Worm (Caenorhabditis elegans) whole organism, L1 larva: ENCODE results near the gene C18H2.5.

ENCODE experiments used
- C16A3.4 ChIP-seq: fragments of 150-350 bp; optimal IDR thresholded peaks from 2 replicates; lab custom pipeline; 2014; ENCODE audit warnings: missing biosample characterization, missing genetic modification characterization
- ama-1 ChIP-seq: fragments of 150-350 bp; optimal IDR thresholded peaks from 2 replicates; lab custom pipeline; 2014
- blmp-1 ChIP-seq: fragments of 150-350 bp; optimal IDR thresholded peaks from 2 replicates; lab custom pipeline; 2014; ENCODE audit warnings: missing biosample characterization, missing genetic modification characterization
- ceh-63 ChIP-seq: fragments of 200-800 bp; sonication (Bioruptor generic); optimal IDR thresholded peaks from 2 replicates; lab custom pipeline; 2018; ENCODE audit warnings: mild to moderate bottlenecking, missing genetic modification characterization, missing compliant biosample characterization
- dsc-1 ChIP-seq: sonication (generic microtip); optimal IDR thresholded peaks from 2 replicates; lab custom pipeline; 2016; ENCODE audit warnings: mild to moderate bottlenecking, missing genetic modification characterization, missing compliant biosample characterization
- efl-1 ChIP-seq, 4 experiments: fragments of 150-350 bp; optimal IDR thresholded peaks in 3 of 4; peaks in 1 of 4; 1 replicate in 1 of 4; 2 replicates in 3 of 4; lab custom pipeline; 2014; ENCODE audit warnings: missing biosample characterization in 2 of 4, missing genetic modification characterization in 2 of 4, missing genetic modification reagents in 2 of 4
- egl-13 ChIP-seq: sonication (generic microtip); optimal IDR thresholded peaks from 2 replicates; lab custom pipeline; 2016; ENCODE audit warnings: missing genotype, missing genetic modification reagents, missing genetic modification characterization, missing compliant biosample characterization
- elt-3 ChIP-seq, 6 experiments: fragments of 150-350 bp in 1 of 6; sonication (generic microtip); optimal IDR thresholded peaks; 2 replicates each; lab custom pipeline; 2017 to 2018; ENCODE audit warnings: missing biosample characterization in 6 of 6, missing genetic modification characterization in 6 of 6, inconsistent platforms in 1 of 6
- grh-1 ChIP-seq: fragments of 200-800 bp; sonication (Bioruptor generic); IDR thresholded peaks from 2 replicates; pipeline ENCODE4 v1.3.6; 2022; ENCODE audit warnings: missing genetic modification reagents, missing genetic modification characterization, missing compliant biosample characterization
- hlh-17 ChIP-seq: fragments of 200-800 bp; sonication (Bioruptor generic); optimal IDR thresholded peaks from 2 replicates; lab custom pipeline; 2018; ENCODE audit warnings: missing genetic modification characterization, mild to moderate bottlenecking, missing compliant biosample characterization, moderate library complexity, borderline replicate concordance
- hlh-4 ChIP-seq: sonication (generic microtip); optimal IDR thresholded peaks from 2 replicates; lab custom pipeline; 2016; ENCODE audit warnings: mild to moderate bottlenecking, missing genetic modification characterization, missing compliant biosample characterization
- isw-1 ChIP-seq: fragments of 200-800 bp; sonication (Bioruptor generic); IDR thresholded peaks from 2 replicates; pipeline ENCODE4 v1.3.6; 2022; ENCODE audit warnings: missing genetic modification characterization, missing compliant biosample characterization
- jun-1 ChIP-seq: fragments of 150-350 bp; optimal IDR thresholded peaks from 2 replicates; lab custom pipeline; 2014; ENCODE audit warnings: missing biosample characterization, missing genetic modification reagents, missing genetic modification characterization
- lin-14 ChIP-seq: fragments of 200-800 bp; sonication (Bioruptor generic); optimal IDR thresholded peaks from 2 replicates; lab custom pipeline; 2018; ENCODE audit warnings: mild to moderate bottlenecking, missing genetic modification characterization, moderate library complexity, missing compliant biosample characterization
- lsy-2 ChIP-seq, 2 experiments: fragments of 150-350 bp; optimal IDR thresholded peaks; 2 replicates each; lab custom pipeline; 2014; ENCODE audit warnings: missing biosample characterization in 2 of 2, missing genetic modification characterization in 2 of 2
- mab-9 ChIP-seq: fragments of 200-800 bp; sonication (Bioruptor generic); IDR thresholded peaks from 2 replicates; pipeline ENCODE4 v1.3.6; 2022; ENCODE audit warnings: missing genetic modification reagents, missing genetic modification characterization, missing compliant biosample characterization
- mef-2 ChIP-seq: fragments of 150-350 bp; optimal IDR thresholded peaks from 2 replicates; lab custom pipeline; 2014; ENCODE audit warnings: missing biosample characterization, missing genetic modification characterization
- nhr-11 ChIP-seq: fragments of 150-350 bp; optimal IDR thresholded peaks from 2 replicates; lab custom pipeline; 2014; ENCODE audit warnings: missing biosample characterization, missing genetic modification characterization
- nhr-12 ChIP-seq: sonication (generic microtip); optimal IDR thresholded peaks from 2 replicates; lab custom pipeline; 2017; ENCODE audit warnings: missing biosample characterization, missing genetic modification characterization
- nhr-19 ChIP-seq: fragments of 200-800 bp; sonication (Bioruptor generic); conservative IDR thresholded peaks from 2 replicates; pipeline ENCODE4 v1.3.6; 2022; ENCODE audit warnings: missing genetic modification characterization, missing compliant biosample characterization
- nhr-237 ChIP-seq: fragments of 150-350 bp; optimal IDR thresholded peaks from 2 replicates; lab custom pipeline; 2014; ENCODE audit warnings: missing biosample characterization, missing genetic modification characterization
- nhr-28 ChIP-seq: fragments of 150-350 bp; optimal IDR thresholded peaks from 2 replicates; lab custom pipeline; 2014; ENCODE audit warnings: missing biosample characterization, missing genetic modification characterization
- nhr-71 ChIP-seq: sonication (generic microtip); optimal IDR thresholded peaks from 2 replicates; lab custom pipeline; 2016; ENCODE audit warnings: mild to moderate bottlenecking, missing genetic modification characterization, moderate library complexity, missing compliant biosample characterization
- nhr-76 ChIP-seq: sonication (generic microtip); optimal IDR thresholded peaks from 2 replicates; lab custom pipeline; 2017; ENCODE audit warnings: missing biosample characterization, missing genetic modification characterization
- nhr-84 ChIP-seq: sonication (generic microtip); optimal IDR thresholded peaks from 2 replicates; lab custom pipeline; 2017; ENCODE audit warnings: missing biosample characterization, missing genetic modification characterization
- nhr-85 ChIP-seq: sonication (generic microtip); peaks from one replicate; lab custom pipeline; 2016; ENCODE audit warnings: missing genetic modification characterization, inconsistent platforms, missing compliant biosample characterization
- pag-3 ChIP-seq: sonication (generic microtip); optimal IDR thresholded peaks from 2 replicates; lab custom pipeline; 2017; ENCODE audit warnings: missing genetic modification characterization, mild to moderate bottlenecking, missing compliant biosample characterization, antibody characterized with exemption, borderline replicate concordance; ENCODE audit not compliant: insufficient read depth
- pax-3 ChIP-seq: fragments of 200-800 bp; sonication (Bioruptor generic); optimal IDR thresholded peaks from 2 replicates; lab custom pipeline; 2018; ENCODE audit warnings: mild to moderate bottlenecking, missing genetic modification characterization, moderate library complexity, missing compliant biosample characterization
- sox-4 ChIP-seq: sonication (generic microtip); optimal IDR thresholded peaks from 2 replicates; lab custom pipeline; 2016; ENCODE audit warnings: missing genetic modification characterization, missing compliant biosample characterization
- sptf-1 ChIP-seq: fragments of 150-350 bp; optimal IDR thresholded peaks from 2 replicates; lab custom pipeline; 2014; ENCODE audit warnings: missing biosample characterization, missing genetic modification characterization
- sup-37 ChIP-seq: fragments of 200-800 bp; sonication (Bioruptor generic); optimal IDR thresholded peaks from 2 replicates; lab custom pipeline; 2018; ENCODE audit warnings: mild to moderate bottlenecking, missing genetic modification characterization, missing compliant biosample characterization
- swsn-7 ChIP-seq: sonication (generic microtip); optimal IDR thresholded peaks from 2 replicates; lab custom pipeline; 2016; ENCODE audit warnings: missing genetic modification characterization, missing compliant biosample characterization
- tbx-2 ChIP-seq: sonication (generic microtip); optimal IDR thresholded peaks from 2 replicates; lab custom pipeline; 2016; ENCODE audit warnings: missing genetic modification characterization, missing compliant biosample characterization
- tlp-1 ChIP-seq: fragments of 150-350 bp; optimal IDR thresholded peaks from 2 replicates; lab custom pipeline; 2014; ENCODE audit warnings: missing biosample characterization, missing genetic modification characterization
- unc-62 ChIP-seq: fragments of 150-350 bp; optimal IDR thresholded peaks from 2 replicates; lab custom pipeline; 2014; ENCODE audit warnings: missing biosample characterization, missing genetic modification reagents, missing genetic modification characterization

C18H2.5 gene

DNA sequence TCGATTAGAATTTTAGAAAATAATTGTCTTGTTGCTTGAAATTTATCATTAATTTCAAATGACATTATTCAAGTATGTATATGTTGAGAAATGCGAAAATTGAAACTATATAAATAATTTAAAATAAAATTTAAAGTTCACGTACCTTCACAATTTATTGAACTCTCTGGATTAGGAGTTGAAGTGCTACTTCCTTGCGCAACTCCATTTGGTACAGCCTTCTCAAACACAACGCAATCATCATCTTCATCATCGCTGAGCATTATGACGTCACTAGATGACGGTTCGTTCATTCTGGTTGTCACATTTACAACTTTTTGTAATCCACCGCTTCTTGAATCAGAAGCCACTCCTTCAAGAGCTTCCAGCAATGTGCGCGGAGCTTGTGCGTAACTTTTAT lies 9.3 kb upstream of the C18H2.5 start:
- TF ChIP-seq hlh-4 (no peak), nhr-84 (no peak), nhr-76 (tag; lab: Kevin White, UChicago) (no peak), efl-1 (optimal IDR thresholded peaks at IDR 0.05; lab: Kevin White, UChicago) (no peak), efl-1 (GFP tag; optimal IDR thresholded peaks at IDR 0.05 in 1 of 2; lab: Kevin White, UChicago) (peak in 1 of 2 experiments; percentile 61), nhr-11 (tag; lab: Kevin White, UChicago) (no peak), ama-1 (lab: Kevin White, UChicago) (no peak)

DNA sequence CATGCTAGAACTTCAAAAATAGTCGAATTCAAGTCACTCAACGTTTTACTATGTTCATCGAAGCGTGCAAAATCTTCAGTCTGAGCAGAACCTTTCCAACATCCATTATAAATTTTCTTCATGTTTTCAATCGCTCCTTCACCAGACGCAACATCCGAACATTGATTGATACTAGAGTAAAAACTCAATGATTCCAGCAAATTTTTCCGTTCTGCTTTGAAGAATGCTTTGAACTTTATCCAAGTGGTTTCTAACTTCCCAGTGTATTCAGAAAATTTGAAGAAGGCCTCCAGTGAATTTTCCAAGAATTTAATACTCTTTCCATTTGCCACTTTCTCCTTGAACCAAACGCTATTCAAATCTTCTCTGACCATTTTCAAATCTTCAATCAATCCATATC lies 1.9 kb downstream of the C18H2.5 start:
- TF ChIP-seq nhr-84: no peak
- TF ChIP-seq unc-62 (GFP tag; lab: Kevin White, UChicago): no peak
- TF ChIP-seq C16A3.4 (tag; lab: Kevin White, UChicago): no peak
- no peak for TF ChIP-seq pag-3 (tag; lab: Kevin White, UChicago)
- TF ChIP-seq sptf-1 (tag; lab: Kevin White, UChicago): no peak
- TF ChIP-seq tbx-2 (tag; lab: Kevin White, UChicago): no peak
- no peak for TF ChIP-seq nhr-28 (tag; lab: Kevin White, UChicago)
- no peak for TF ChIP-seq nhr-19
- TF ChIP-seq swsn-7 (tag; lab: Kevin White, UChicago): no peak
- TF ChIP-seq jun-1 (tag; lab: Kevin White, UChicago): no peak
- no peak for TF ChIP-seq nhr-12 (tag; lab: Kevin White, UChicago)
- no peak for TF ChIP-seq hlh-17 (GFP tag; lab: Kevin White, UChicago)
- no peak for TF ChIP-seq ama-1 (lab: Kevin White, UChicago)
- no peak for TF ChIP-seq egl-13
- TF ChIP-seq pax-3 (tag; lab: Kevin White, UChicago): no peak

DNA sequence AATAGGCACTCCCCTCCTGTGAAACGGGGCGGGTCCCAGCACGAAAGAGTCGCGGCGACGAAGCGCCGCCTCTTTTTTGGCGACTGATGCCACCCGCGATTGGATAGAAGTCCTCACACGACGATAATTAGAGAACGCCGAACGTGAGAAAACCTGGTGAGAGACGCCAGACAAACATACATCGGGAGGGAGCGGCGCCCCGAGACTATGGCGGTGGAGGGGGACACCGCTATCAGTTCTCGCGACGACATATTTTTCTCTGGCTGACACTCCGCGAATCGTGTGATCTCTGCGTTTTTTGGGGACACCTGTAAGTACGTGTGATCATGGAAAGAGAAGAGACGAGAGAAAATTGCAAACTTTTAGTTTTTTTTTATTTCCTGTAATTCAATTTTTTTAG lies 17.4 kb downstream of the C18H2.5 start:
- TF ChIP-seq blmp-1 (tag; lab: Kevin White, UChicago) (peak; percentile 1), nhr-85 (tag; lab: Kevin White, UChicago) (peak; percentile 46), nhr-19 (peak; percentile 39)

DNA sequence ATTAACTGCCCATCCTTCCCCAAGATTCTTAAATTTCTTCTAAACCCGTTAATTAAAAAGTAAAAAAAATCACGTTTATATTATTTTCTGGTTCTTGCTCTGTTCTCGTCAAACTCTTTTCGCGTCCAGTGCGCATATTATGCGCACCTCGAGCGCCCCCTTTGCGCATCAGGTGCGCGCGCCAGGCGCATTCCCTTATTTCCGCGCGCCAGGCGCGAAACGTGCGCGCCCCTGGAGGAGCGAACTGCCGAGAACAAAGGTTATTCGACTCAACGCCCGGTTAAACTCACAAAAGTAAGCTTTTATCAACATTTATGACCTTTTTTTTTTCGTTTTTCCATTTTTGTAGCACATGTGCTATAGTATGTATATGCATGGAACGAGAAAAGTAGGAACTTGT lies 21.8 kb downstream of the C18H2.5 start:
- TF ChIP-seq sptf-1 (tag; lab: Kevin White, UChicago) (no peak), lin-14 (GFP tag; lab: Kevin White, UChicago) (no peak), egl-13 (no peak), nhr-19 (no peak), sup-37 (no peak), lsy-2 (tag; optimal IDR thresholded peaks at IDR 0.05; lab: Kevin White, UChicago) (no peak), grh-1 (GFP tag; lab: Robert Waterston, UW) (no peak), nhr-85 (tag; lab: Kevin White, UChicago) (no peak), ceh-63 (GFP tag; lab: Kevin White, UChicago) (no peak), C16A3.4 (tag; lab: Kevin White, UChicago) (no peak), jun-1 (tag; lab: Kevin White, UChicago) (no peak), elt-3 (tag; optimal IDR thresholded peaks at IDR 0.05; lab: Kevin White, UChicago) (no peak), nhr-71 (tag; lab: Kevin White, UChicago) (no peak), isw-1 (no peak), mef-2 (no peak), mab-9 (GFP tag; lab: Robert Waterston, UW) (no peak), dsc-1 (no peak), tlp-1 (tag; lab: Kevin White, UChicago) (no peak), nhr-237 (no peak), pag-3 (tag; lab: Kevin White, UChicago) (no peak)
- TF ChIP-seq, all 84 proteins: peak for 0

DNA sequence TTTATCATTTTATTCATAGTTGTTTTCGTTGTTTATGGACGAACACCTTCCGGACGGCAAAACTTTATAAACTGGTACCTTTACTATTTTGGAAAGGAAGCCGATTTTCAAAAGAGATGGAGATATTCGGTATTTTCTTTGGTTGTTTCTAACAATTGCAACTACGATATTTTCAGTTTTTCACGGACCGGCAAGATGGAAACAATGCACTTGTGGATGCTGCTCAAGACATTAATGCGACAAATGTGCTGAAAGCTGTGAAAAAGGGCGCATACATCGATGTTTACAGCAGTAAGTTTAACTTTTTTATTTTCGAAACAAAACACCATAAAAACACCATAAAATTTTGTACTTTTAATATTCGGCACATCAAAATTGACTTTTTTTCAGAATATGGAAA lies 28.2 kb downstream of the C18H2.5 start:
- TF ChIP-seq sox-4 (tag; lab: Kevin White, UChicago) (no peak), efl-1 (optimal IDR thresholded peaks at IDR 0.05; lab: Kevin White, UChicago) (no peak), efl-1 (GFP tag; optimal IDR thresholded peaks at IDR 0.05 in 1 of 2; lab: Kevin White, UChicago) (peak in 1 of 2 experiments; percentile 84)
